Worm (Caenorhabditis elegans) whole organism, L3 larva: ENCODE data around the gene T24H10.1.
A peak's percentile ranks its signal among the peaks of the same experiment; 100 is the strongest.

Experiments used
- R02D3.7 ChIP-seq: fragments of 150-350 bp; optimal IDR thresholded peaks from 2 replicates; lab custom pipeline; 2014; ENCODE audit warnings: missing biosample characterization, missing genetic modification characterization
- aly-2 ChIP-seq: fragments of 150-350 bp; optimal IDR thresholded peaks from 2 replicates; lab custom pipeline; 2014; ENCODE audit warnings: missing biosample characterization, missing genetic modification characterization
- ama-1 ChIP-seq: fragments of 150-350 bp; optimal IDR thresholded peaks from 2 replicates; lab custom pipeline; 2018
- ceh-28 ChIP-seq: fragments of 150-350 bp; optimal IDR thresholded peaks from 2 replicates; lab custom pipeline; 2014; ENCODE audit warnings: missing biosample characterization, missing genetic modification reagents, missing genetic modification characterization
- ceh-82 ChIP-seq: fragments of 150-350 bp; optimal IDR thresholded peaks from 2 replicates; lab custom pipeline; 2014; ENCODE audit warnings: missing biosample characterization, missing genetic modification characterization
- daf-12 ChIP-seq: fragments of 150-350 bp; optimal IDR thresholded peaks from 2 replicates; lab custom pipeline; 2014; ENCODE audit warnings: missing biosample characterization, missing genetic modification reagents, missing genetic modification characterization
- elt-1 ChIP-seq: fragments of 150-350 bp; optimal IDR thresholded peaks from 2 replicates; lab custom pipeline; 2014; ENCODE audit warnings: missing biosample characterization, missing genetic modification characterization
- elt-2 ChIP-seq: sonication (generic microtip); optimal IDR thresholded peaks from 2 replicates; lab custom pipeline; 2016; ENCODE audit warnings: missing genetic modification reagents, mild to moderate bottlenecking, missing genetic modification characterization, missing compliant biosample characterization
- elt-3 ChIP-seq, 3 experiments: fragments of 150-350 bp in 1 of 3; sonication (generic microtip) in 2 of 3; optimal IDR thresholded peaks; 2 replicates in 2 of 3; 4 replicates in 1 of 3; lab custom pipeline; 2014 to 2017; ENCODE audit warnings: missing biosample characterization in 3 of 3, missing genetic modification characterization in 3 of 3
- eor-1 ChIP-seq, 2 experiments: fragments of 150-350 bp; optimal IDR thresholded peaks; 2 replicates each; lab custom pipeline; 2014 to 2018; ENCODE audit warnings: missing biosample characterization in 2 of 2, missing genetic modification characterization in 2 of 2
- fkh-2 ChIP-seq: fragments of 150-350 bp; optimal IDR thresholded peaks from 2 replicates; lab custom pipeline; 2014; ENCODE audit warnings: missing biosample characterization, missing genetic modification reagents, missing genetic modification characterization
- fos-1 ChIP-seq: fragments of 150-350 bp; optimal IDR thresholded peaks from 2 replicates; lab custom pipeline; 2014; ENCODE audit warnings: missing biosample characterization, missing genetic modification characterization
- hmg-11 ChIP-seq: sonication (generic microtip); optimal IDR thresholded peaks from 2 replicates; lab custom pipeline; 2016; ENCODE audit warnings: missing genetic modification characterization, missing compliant biosample characterization
- jun-1 ChIP-seq: fragments of 150-350 bp; optimal IDR thresholded peaks from 2 replicates; lab custom pipeline; 2014; ENCODE audit warnings: missing biosample characterization, missing genetic modification reagents, missing genetic modification characterization
- lin-15B ChIP-seq: fragments of 150-350 bp; optimal IDR thresholded peaks from 2 replicates; lab custom pipeline; 2014; ENCODE audit warnings: missing biosample characterization, missing genetic modification characterization
- lin-39 ChIP-seq: fragments of 150-350 bp; optimal IDR thresholded peaks from 2 replicates; lab custom pipeline; 2018; ENCODE audit warnings: missing biosample characterization, missing genetic modification reagents, missing genetic modification characterization
- mdl-1 ChIP-seq: fragments of 150-350 bp; optimal IDR thresholded peaks from 2 replicates; lab custom pipeline; 2014; ENCODE audit warnings: missing biosample characterization, missing genetic modification characterization
- mml-1 ChIP-seq: fragments of 150-350 bp; sonication (generic microtip); optimal IDR thresholded peaks from 3 replicates; lab custom pipeline; 2014; ENCODE audit warnings: missing biosample characterization, missing genetic modification characterization
- nfya-1 ChIP-seq: sonication (generic microtip); optimal IDR thresholded peaks from 2 replicates; lab custom pipeline; 2017; ENCODE audit warnings: missing genetic modification characterization, mild to moderate bottlenecking, missing compliant biosample characterization, antibody characterized with exemption, moderate library complexity; ENCODE audit not compliant: insufficient read depth
- nhr-11 ChIP-seq: fragments of 150-350 bp; optimal IDR thresholded peaks from 2 replicates; lab custom pipeline; 2014; ENCODE audit warnings: missing biosample characterization, missing genetic modification characterization
- nhr-23 ChIP-seq: fragments of 150-350 bp; optimal IDR thresholded peaks from 2 replicates; lab custom pipeline; 2014; ENCODE audit warnings: missing biosample characterization, missing genetic modification reagents, missing genetic modification characterization
- nhr-237 ChIP-seq: fragments of 150-350 bp; optimal IDR thresholded peaks from 2 replicates; lab custom pipeline; 2014; ENCODE audit warnings: missing biosample characterization, missing genetic modification characterization
- nhr-25 ChIP-seq: sonication (generic microtip); optimal IDR thresholded peaks from 2 replicates; lab custom pipeline; 2017; ENCODE audit warnings: missing biosample characterization, missing genetic modification characterization
- nhr-28 ChIP-seq: fragments of 150-350 bp; optimal IDR thresholded peaks from 2 replicates; lab custom pipeline; 2014; ENCODE audit warnings: missing biosample characterization, missing genetic modification characterization
- nhr-43 ChIP-seq: sonication (generic microtip); optimal IDR thresholded peaks from 2 replicates; lab custom pipeline; 2016; ENCODE audit warnings: mild to moderate bottlenecking, missing genetic modification characterization, missing compliant biosample characterization; ENCODE audit not compliant: poor library complexity, severe bottlenecking
- nhr-67 ChIP-seq: fragments of 150-350 bp; optimal IDR thresholded peaks from 2 replicates; lab custom pipeline; 2014; ENCODE audit warnings: missing biosample characterization, missing genetic modification characterization
- nhr-76 ChIP-seq: fragments of 150-350 bp; sonication (generic microtip); optimal IDR thresholded peaks from 5 replicates; lab custom pipeline; 2014; ENCODE audit warnings: missing biosample characterization, missing genetic modification characterization
- pha-4 ChIP-seq: fragments of 150-350 bp; optimal IDR thresholded peaks from 2 replicates; lab custom pipeline; 2014; ENCODE audit warnings: missing biosample characterization, missing genetic modification reagents, missing genetic modification characterization
- pqm-1 ChIP-seq: fragments of 150-350 bp; optimal IDR thresholded peaks from 2 replicates; lab custom pipeline; 2017; ENCODE audit warnings: missing biosample characterization, missing genetic modification characterization, inconsistent platforms
- sea-2 ChIP-seq: fragments of 150-350 bp; sonication (generic microtip); optimal IDR thresholded peaks from 4 replicates; lab custom pipeline; 2014; ENCODE audit warnings: missing biosample characterization, missing genetic modification reagents, missing genetic modification characterization
- skn-1 ChIP-seq: fragments of 150-350 bp; optimal IDR thresholded peaks from 2 replicates; lab custom pipeline; 2014; ENCODE audit warnings: missing biosample characterization, missing genetic modification characterization
- snpc-4 ChIP-seq: fragments of 150-350 bp; optimal IDR thresholded peaks from 2 replicates; lab custom pipeline; 2014; ENCODE audit warnings: missing biosample characterization, missing genetic modification characterization
- tbx-2 ChIP-seq: sonication (generic microtip); optimal IDR thresholded peaks from 2 replicates; lab custom pipeline; 2016; ENCODE audit warnings: mild to moderate bottlenecking, missing genetic modification characterization, missing compliant biosample characterization
- unc-39 ChIP-seq: sonication (generic microtip); optimal IDR thresholded peaks from 4 replicates; lab custom pipeline; 2017; ENCODE audit warnings: missing biosample characterization, missing genetic modification characterization
- unc-62 ChIP-seq: fragments of 150-350 bp; sonication (generic microtip); optimal IDR thresholded peaks from 4 replicates; lab custom pipeline; 2014; ENCODE audit warnings: missing biosample characterization, missing genetic modification reagents, missing genetic modification characterization
- zag-1 ChIP-seq: fragments of 150-350 bp; optimal IDR thresholded peaks from 2 replicates; lab custom pipeline; 2014; ENCODE audit warnings: missing biosample characterization, missing genetic modification characterization
- ztf-11 ChIP-seq: fragments of 150-350 bp; optimal IDR thresholded peaks from 2 replicates; lab custom pipeline; 2014; ENCODE audit warnings: missing biosample characterization, missing genetic modification characterization
- ztf-4 ChIP-seq: fragments of 150-350 bp; optimal IDR thresholded peaks from 2 replicates; lab custom pipeline; 2014; ENCODE audit warnings: missing biosample characterization, missing genetic modification characterization

T24H10.1 gene

DNA sequence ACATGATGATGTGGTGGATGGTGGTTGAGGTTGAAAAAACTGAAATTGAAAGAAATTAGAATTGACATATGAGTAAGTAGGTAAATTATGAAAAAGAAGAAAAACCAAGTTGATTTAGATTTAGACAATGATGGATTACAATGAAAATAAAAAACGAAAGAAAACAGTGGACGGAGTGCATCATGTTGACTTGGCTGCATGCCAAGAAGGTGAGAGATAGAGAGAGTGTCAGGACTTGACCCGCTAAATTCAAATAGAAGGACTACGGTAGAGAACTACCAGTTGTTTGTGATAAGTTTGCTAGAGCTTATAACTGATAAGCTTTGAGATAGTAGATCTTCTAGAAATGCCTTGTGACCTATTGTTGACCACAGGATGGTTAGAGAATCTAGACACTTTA is 38.1 kb upstream of the T24H10.1 start, which contains the start of gene T24B8.3:
Gene T24B8.3 (minus strand): TSS at position 39 of the 400 bp plus-strand sequence.
- peak; percentile 72 for TF ChIP-seq pha-4 (tag; lab: Kevin White, UChicago)
- TF ChIP-seq nhr-23 (tag; lab: Kevin White, UChicago): peak; percentile 53
- no peak for TF ChIP-seq hmg-11 (tag; lab: Kevin White, UChicago)

DNA sequence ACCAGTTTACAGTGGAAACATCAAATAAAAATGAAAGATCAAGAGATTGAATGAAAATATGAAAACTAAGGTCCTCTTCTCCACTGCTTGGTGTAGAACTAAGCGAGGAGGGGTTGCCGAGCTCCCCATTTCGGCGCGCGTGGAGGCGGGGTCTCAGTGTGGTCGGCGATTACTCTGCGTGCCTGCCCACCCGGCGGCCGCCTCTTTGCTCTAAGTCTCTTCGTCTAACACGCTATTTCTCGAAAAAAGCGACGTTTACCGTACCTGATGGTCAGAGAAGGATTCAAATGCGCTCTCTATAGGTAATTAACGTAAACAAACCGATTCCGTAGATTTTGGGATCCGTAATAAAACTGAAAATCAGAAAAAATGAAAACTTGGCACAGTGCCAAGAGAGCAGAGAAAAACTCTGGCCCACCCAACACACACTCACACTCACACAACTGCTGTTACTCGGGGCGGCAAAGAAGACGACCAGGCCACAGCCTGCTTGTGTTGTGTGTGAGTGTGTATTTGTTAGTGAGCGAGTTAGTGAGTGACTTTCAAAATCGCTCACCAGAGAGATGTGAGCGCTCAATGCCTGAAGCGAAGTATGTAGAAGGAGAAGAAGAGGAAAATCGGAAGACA is 37.5 kb upstream of the T24H10.1 start:
- no peak for TF ChIP-seq mml-1 (tag; lab: Kevin White, UChicago)
- no peak for TF ChIP-seq nhr-28 (tag; lab: Kevin White, UChicago)
- TF ChIP-seq ama-1 (lab: Kevin White, UChicago): no peak
- TF ChIP-seq nhr-25 (tag; lab: Kevin White, UChicago): peak; percentile 42
- no peak for TF ChIP-seq unc-39 (tag; lab: Kevin White, UChicago)
- TF ChIP-seq fos-1 (tag; lab: Kevin White, UChicago): no peak
- TF ChIP-seq nhr-23 (tag; lab: Kevin White, UChicago): peak; percentile 39
- TF ChIP-seq snpc-4 (tag; lab: Kevin White, UChicago): no peak
- no peak for TF ChIP-seq nhr-76 (tag; lab: Kevin White, UChicago)
- TF ChIP-seq sea-2 (GFP tag; lab: Kevin White, UChicago): peak; percentile 88
- no peak for TF ChIP-seq nhr-67
- peak; percentile 48 for TF ChIP-seq pqm-1 (tag; lab: Kevin White, UChicago)
- TF ChIP-seq ceh-82 (tag; lab: Kevin White, UChicago): no peak
- TF ChIP-seq hmg-11 (tag; lab: Kevin White, UChicago): peak; percentile 77
- TF ChIP-seq daf-12 (tag; lab: Kevin White, UChicago): no peak
- peak; percentile 41 for TF ChIP-seq fkh-2
- no peak for TF ChIP-seq elt-3 (tag; optimal IDR thresholded peaks at IDR 0.05; lab: Kevin White, UChicago)
- TF ChIP-seq nhr-11: peak; percentile 70
- TF ChIP-seq elt-2: peak; percentile 63
- TF ChIP-seq jun-1 (tag; lab: Kevin White, UChicago): peak; percentile 62
- TF ChIP-seq R02D3.7 (tag; lab: Kevin White, UChicago): no peak
- no peak for TF ChIP-seq aly-2 (tag; lab: Kevin White, UChicago)
- TF ChIP-seq tbx-2 (tag; lab: Kevin White, UChicago): peak; percentile 15
- no peak for TF ChIP-seq nhr-43 (tag; lab: Kevin White, UChicago)
- no peak for TF ChIP-seq elt-1
- TF ChIP-seq eor-1 (tag; optimal IDR thresholded peaks at IDR 0.05; lab: Kevin White, UChicago): no peak
- TF ChIP-seq lin-15B (tag; lab: Kevin White, UChicago): peak; percentile 68
- no peak for TF ChIP-seq zag-1 (tag; lab: Kevin White, UChicago)
- no peak for TF ChIP-seq nhr-237 (tag; lab: Kevin White, UChicago)
- no peak for TF ChIP-seq ztf-11 (tag; lab: Kevin White, UChicago)
- TF ChIP-seq lin-39 (tag; lab: Kevin White, UChicago): peak; percentile 89
- TF ChIP-seq skn-1 (tag; lab: Kevin White, UChicago): no peak
- TF ChIP-seq pha-4 (tag; lab: Kevin White, UChicago): peak; percentile 85
- no peak for TF ChIP-seq unc-62 (GFP tag; lab: Kevin White, UChicago)
- no peak for TF ChIP-seq mdl-1 (tag; lab: Kevin White, UChicago)
- TF ChIP-seq ztf-4 (tag; lab: Kevin White, UChicago): no peak
- TF ChIP-seq ceh-28 (tag; lab: Kevin White, UChicago): no peak
- peak; percentile 79 for TF ChIP-seq nfya-1 (tag; lab: Kevin White, UChicago)

DNA sequence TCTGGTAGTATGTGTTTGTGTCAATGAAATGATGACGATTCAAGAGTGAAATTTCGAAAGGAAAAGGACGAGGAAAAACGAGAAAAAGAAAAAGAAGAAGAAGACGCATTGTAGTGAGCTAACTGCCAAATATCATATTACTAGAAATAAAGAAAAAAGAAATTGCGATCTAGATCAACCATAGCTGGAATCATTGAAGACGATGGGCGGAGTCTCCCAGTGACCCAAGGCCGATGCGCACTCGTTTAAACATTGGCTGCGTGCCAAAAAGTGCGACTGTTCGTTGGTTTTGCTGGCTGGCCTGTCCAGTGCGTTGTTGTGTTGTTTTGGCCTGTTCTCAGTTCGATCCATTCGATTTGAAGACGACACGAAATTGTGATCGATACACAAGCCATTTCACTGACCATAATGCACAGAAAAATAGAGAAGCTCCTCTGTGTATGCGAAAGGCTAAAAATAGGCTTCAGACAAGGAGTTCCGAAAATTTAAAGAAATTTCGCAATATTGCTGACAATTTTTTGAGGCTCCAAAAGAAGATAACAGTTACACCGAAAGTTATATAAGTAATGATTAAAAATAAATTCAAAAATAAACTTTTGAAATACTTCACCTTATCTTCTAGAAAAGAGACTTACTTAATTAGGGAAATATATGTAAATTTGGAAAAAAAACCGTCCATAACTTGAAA is 36.8 kb upstream of the T24H10.1 start:
- TF ChIP-seq mdl-1 (tag; lab: Kevin White, UChicago) (no peak), nhr-67 (no peak), nhr-23 (tag; lab: Kevin White, UChicago) (peak; percentile 43), nhr-25 (tag; lab: Kevin White, UChicago) (peak; percentile 56), fkh-2 (no peak)
